Fruit fly (Drosophila melanogaster) whole organism, embryonic: ENCODE data around the gene CG9240.

Experiments used
- Abd-B ChIP-seq: fragments of 200-800 bp; sonication (Bioruptor generic); optimal IDR thresholded peaks from 2 replicates; lab custom pipeline; 2018; ENCODE audit warnings: missing biosample characterization, mild to moderate bottlenecking, missing genetic modification characterization, moderate library complexity
- BEAF-32 ChIP-seq: fragments of 200-800 bp; sonication (Bioruptor generic); optimal IDR thresholded peaks from 3 replicates; lab custom pipeline; 2017; ENCODE audit warnings: missing biosample characterization, missing genetic modification characterization, mild to moderate bottlenecking, moderate library complexity, missing genetic modification reagents
- CG10366 ChIP-seq: fragments of 200-800 bp; sonication (Bioruptor generic); IDR thresholded peaks from 2 replicates; pipeline ENCODE4 v1.3.6; 2022; ENCODE audit warnings: missing biosample characterization, missing genetic modification characterization
- CG10979 ChIP-seq: fragments of 200-800 bp; sonication (Bioruptor generic); optimal IDR thresholded peaks from 2 replicates; lab custom pipeline; 2018; ENCODE audit warnings: missing biosample characterization, mild to moderate bottlenecking, missing genetic modification characterization, moderate library complexity
- CG11696 ChIP-seq: fragments of 200-800 bp; sonication (Bioruptor generic); IDR thresholded peaks from 2 replicates; pipeline ENCODE4 v1.3.6; 2022; ENCODE audit warnings: missing biosample characterization, missing genetic modification characterization
- CG12071 ChIP-seq: fragments of 200-800 bp; sonication (Bioruptor generic); optimal IDR thresholded peaks from 3 replicates; lab custom pipeline; 2018; ENCODE audit warnings: missing biosample characterization, mild to moderate bottlenecking, missing genetic modification characterization
- CG12391 ChIP-seq: fragments of 200-800 bp; sonication (Bioruptor generic); optimal IDR thresholded peaks from 3 replicates; lab custom pipeline; 2018; ENCODE audit warnings: missing biosample characterization, mild to moderate bottlenecking, missing genetic modification characterization, moderate library complexity
- CG14667 ChIP-seq: fragments of 200-800 bp; sonication (Bioruptor generic); IDR thresholded peaks from 2 replicates; pipeline ENCODE4 v1.3.6; 2022; ENCODE audit warnings: missing biosample characterization, missing genetic modification characterization
- CG15269 ChIP-seq: fragments of 200-800 bp; sonication (Bioruptor generic); optimal IDR thresholded peaks from 2 replicates; lab custom pipeline; 2018; ENCODE audit warnings: missing biosample characterization, mild to moderate bottlenecking, missing genetic modification characterization, moderate library complexity
- CG15696 ChIP-seq: fragments of 200-800 bp; sonication (Bioruptor generic); optimal IDR thresholded peaks from 2 replicates; lab custom pipeline; 2019; ENCODE audit warnings: missing biosample characterization, mild to moderate bottlenecking, missing genetic modification characterization, moderate library complexity
- CG1603 ChIP-seq: fragments of 200-800 bp; sonication (Bioruptor generic); optimal IDR thresholded peaks from 2 replicates; lab custom pipeline; 2019; ENCODE audit warnings: missing biosample characterization, mild to moderate bottlenecking, missing genetic modification characterization, moderate library complexity
- CG18262 ChIP-seq: fragments of 200-800 bp; optimal IDR thresholded peaks from 3 replicates; lab custom pipeline; 2019; ENCODE audit warnings: missing biosample characterization, mild to moderate bottlenecking, missing genetic modification characterization, moderate library complexity
- CG18476 ChIP-seq: fragments of 200-800 bp; sonication (Bioruptor generic); optimal IDR thresholded peaks from 2 replicates; lab custom pipeline; 2016; ENCODE audit warnings: missing biosample characterization, mild to moderate bottlenecking, missing genetic modification characterization
- CG18619 ChIP-seq: fragments of 200-800 bp; sonication (Bioruptor generic); optimal IDR thresholded peaks from 3 replicates; lab custom pipeline; 2017; ENCODE audit warnings: missing biosample characterization, mild to moderate bottlenecking, missing genetic modification characterization
- CG2120 ChIP-seq: fragments of 200-800 bp; sonication (Bioruptor generic); optimal IDR thresholded peaks from 3 replicates; lab custom pipeline; 2016; ENCODE audit warnings: missing biosample characterization, missing genetic modification characterization
- CG31441 ChIP-seq: fragments of 200-800 bp; sonication (Bioruptor generic); IDR thresholded peaks from 2 replicates; pipeline ENCODE4 v1.3.6; 2022; ENCODE audit warnings: missing biosample characterization, missing genetic modification characterization
- CG4282 ChIP-seq: fragments of 200-800 bp; sonication (Bioruptor generic); optimal IDR thresholded peaks from 2 replicates; lab custom pipeline; 2016; ENCODE audit warnings: missing biosample characterization, missing genetic modification characterization
- CG4328 ChIP-seq: fragments of 200-800 bp; sonication (Bioruptor generic); optimal IDR thresholded peaks from 3 replicates; lab custom pipeline; 2017; ENCODE audit warnings: missing biosample characterization, missing genetic modification reagents, missing genetic modification characterization
- CG4820 ChIP-seq: fragments of 200-800 bp; sonication (Bioruptor generic); optimal IDR thresholded peaks from 3 replicates; lab custom pipeline; 2016; ENCODE audit warnings: missing biosample characterization, missing genetic modification characterization
- CG7556 ChIP-seq: fragments of 200-800 bp; sonication (Bioruptor generic); optimal IDR thresholded peaks from 2 replicates; lab custom pipeline; 2017; ENCODE audit warnings: missing biosample characterization, mild to moderate bottlenecking, missing genetic modification characterization
- CG9727 ChIP-seq: fragments of 200-800 bp; sonication (Bioruptor generic); optimal IDR thresholded peaks from 3 replicates; lab custom pipeline; 2017; ENCODE audit warnings: missing biosample characterization, mild to moderate bottlenecking, missing genetic modification characterization
- Dp ChIP-seq: fragments of 200-800 bp; sonication (Bioruptor generic); optimal IDR thresholded peaks from 2 replicates; lab custom pipeline; 2018; ENCODE audit warnings: missing biosample characterization, mild to moderate bottlenecking, missing genetic modification characterization, moderate library complexity
- Drgx ChIP-seq: fragments of 200-800 bp; sonication (Bioruptor generic); IDR thresholded peaks from 2 replicates; pipeline ENCODE4 v1.3.6; 2022; ENCODE audit warnings: missing biosample characterization, missing genetic modification characterization
- HmgZ ChIP-seq: fragments of 200-800 bp; sonication (Bioruptor generic); optimal IDR thresholded peaks from 2 replicates; lab custom pipeline; 2018; ENCODE audit warnings: missing biosample characterization, mild to moderate bottlenecking, missing genetic modification characterization
- Mrtf ChIP-seq: fragments of 200-800 bp; sonication (Bioruptor generic); IDR thresholded peaks from 3 replicates; pipeline ENCODE4 v1.3.6; 2022; ENCODE audit warnings: missing biosample characterization, missing genetic modification characterization
- abd-A ChIP-seq: fragments of 200-800 bp; sonication (Bioruptor generic); optimal IDR thresholded peaks from 3 replicates; lab custom pipeline; 2019; ENCODE audit warnings: missing biosample characterization, mild to moderate bottlenecking, missing genetic modification characterization, moderate library complexity
- bcd ChIP-seq: fragments of 200-800 bp; sonication (Bioruptor generic); optimal IDR thresholded peaks from 2 replicates; lab custom pipeline; 2017; ENCODE audit warnings: missing biosample characterization, mild to moderate bottlenecking, missing genetic modification characterization
- dati ChIP-seq: fragments of 200-800 bp; sonication (Bioruptor generic); IDR thresholded peaks from 2 replicates; pipeline ENCODE4 v1.3.6; 2022; ENCODE audit warnings: missing biosample characterization, missing genetic modification characterization
- dm ChIP-seq: fragments of 200-800 bp; sonication (Bioruptor generic); optimal IDR thresholded peaks from 3 replicates; lab custom pipeline; 2016; ENCODE audit warnings: missing biosample characterization, missing genetic modification characterization
- en ChIP-seq: fragments of 200-800 bp; sonication (Bioruptor generic); optimal IDR thresholded peaks from 2 replicates; lab custom pipeline; 2016; ENCODE audit warnings: missing biosample characterization, missing genetic modification characterization
- gem ChIP-seq: fragments of 200-800 bp; sonication (Bioruptor generic); optimal IDR thresholded peaks from 2 replicates; lab custom pipeline; 2019; ENCODE audit warnings: missing biosample characterization, mild to moderate bottlenecking, missing genetic modification characterization, moderate library complexity
- grn ChIP-seq: fragments of 200-800 bp; sonication (Bioruptor generic); optimal IDR thresholded peaks from 3 replicates; lab custom pipeline; 2017; ENCODE audit warnings: missing biosample characterization, missing genetic modification characterization
- her ChIP-seq: fragments of 200-800 bp; sonication (Bioruptor generic); optimal IDR thresholded peaks from 2 replicates; lab custom pipeline; 2016; ENCODE audit warnings: missing biosample characterization, missing genetic modification characterization
- lbe ChIP-seq: fragments of 200-800 bp; sonication (Bioruptor generic); optimal IDR thresholded peaks from 2 replicates; lab custom pipeline; 2016; ENCODE audit warnings: missing biosample characterization, mild to moderate bottlenecking, missing genetic modification characterization
- nerfin-2 ChIP-seq: fragments of 200-800 bp; sonication (Bioruptor generic); IDR thresholded peaks from 2 replicates; pipeline ENCODE4 v1.3.6; 2022; ENCODE audit warnings: missing biosample characterization, missing genetic modification characterization; ENCODE audit not compliant: partially characterized antibody
- p53 ChIP-seq: fragments of 200-800 bp; sonication (Bioruptor generic); optimal IDR thresholded peaks from 2 replicates; lab custom pipeline; 2016; ENCODE audit warnings: missing biosample characterization, missing genetic modification characterization
- sc ChIP-seq, 3 experiments: fragments of >200 bp in 2 of 3; fragments of 200-800 bp in 1 of 3; sonication (Bioruptor generic) in 1 of 3; optimal IDR thresholded peaks; 2 replicates in 2 of 3; 3 replicates in 1 of 3; lab custom pipeline; 2017; ENCODE audit warnings: mild to moderate bottlenecking in 1 of 3, missing biosample characterization in 1 of 3, missing genetic modification characterization in 1 of 3, missing genetic modification reagents in 1 of 3
- slbo ChIP-seq: fragments of 200-800 bp; sonication (Bioruptor generic); IDR thresholded peaks from 2 replicates; pipeline ENCODE4 v1.3.6; 2022; ENCODE audit warnings: missing biosample characterization, missing genetic modification characterization
- z ChIP-seq: fragments of 200-800 bp; sonication (Bioruptor generic); IDR thresholded peaks from 3 replicates; pipeline ENCODE4 v1.3.6; 2022; ENCODE audit warnings: missing biosample characterization, missing genetic modification characterization
- zfh2 ChIP-seq: fragments of 200-800 bp; sonication (Bioruptor generic); optimal IDR thresholded peaks from 2 replicates; lab custom pipeline; 2016; ENCODE audit warnings: missing biosample characterization, missing genetic modification characterization

Gene CG9240

dm6 chrX:15653364-15653809, 47.7 kb downstream of the CG9240 start (continued):
- TF ChIP-seq CG10979 (peak; percentile 17), lbe (GFP tag; lab: Kevin White, UChicago) (no peak), CG31441 (GFP tag; lab: Robert Waterston, UW) (no peak), CG14667 (GFP tag; lab: Robert Waterston, UW) (no peak), CG4820 (peak; percentile 31), CG7556 (GFP tag; lab: Kevin White, UChicago) (no peak), nerfin-2 (peak; percentile 80), CG15696 (peak; percentile 56), Drgx (no peak), zfh2 (peak; percentile 1), CG12071 (GFP tag; lab: Kevin White, UChicago) (no peak), CG10366 (no peak), CG4328 (GFP tag; lab: Kevin White, UChicago) (no peak), CG12391 (tag; lab: Kevin White, UChicago) (peak; percentile 12), Dp (GFP tag; lab: Kevin White, UChicago) (peak; percentile 22), sc (optimal IDR thresholded peaks at IDR 0.05; lab: Kevin White, UChicago) (no peak), sc (GFP tag; optimal IDR thresholded peaks at IDR 0.05; lab: Kevin White, UChicago) (no peak), CG18262 (peak; percentile 24), CG1603 (tag; lab: Kevin White, UChicago) (peak; percentile 50), her (no peak), grn (GFP tag; lab: Kevin White, UChicago) (no peak), bcd (GFP tag; lab: Kevin White, UChicago) (peak; percentile 25), slbo (GFP tag; lab: Robert Waterston, UW) (peak; percentile 67), en (GFP tag; lab: Kevin White, UChicago) (no peak), Mrtf (GFP tag; lab: Robert Waterston, UW) (no peak; the same call in 2 of the 3 replicates)

dm6 chrX:15651559-15651958, 49.5 kb downstream of the CG9240 start:
- TF ChIP-seq dm (no peak), gem (tag; lab: Kevin White, UChicago) (no peak), abd-A (tag; lab: Kevin White, UChicago) (peak; percentile 18), CG9727 (GFP tag; lab: Kevin White, UChicago) (no peak), BEAF-32 (GFP tag; lab: Kevin White, UChicago) (no peak), CG15269 (tag; lab: Kevin White, UChicago) (peak; percentile 12), CG4282 (GFP tag; lab: Kevin White, UChicago) (no peak), p53 (GFP tag; lab: Kevin White, UChicago) (no peak), CG2120 (no peak), dati (GFP tag; lab: Robert Waterston, UW) (no peak), Abd-B (peak; percentile 13), z (GFP tag; lab: Robert Waterston, UW) (no peak), CG18476 (GFP tag; lab: Kevin White, UChicago) (no peak), CG11696 (no peak), HmgZ (tag; lab: Kevin White, UChicago) (no peak), CG18619 (GFP tag; lab: Kevin White, UChicago) (no peak)
